Worm (Caenorhabditis elegans): ENCODE measurements around the gene gnrr-5.

DNA sequence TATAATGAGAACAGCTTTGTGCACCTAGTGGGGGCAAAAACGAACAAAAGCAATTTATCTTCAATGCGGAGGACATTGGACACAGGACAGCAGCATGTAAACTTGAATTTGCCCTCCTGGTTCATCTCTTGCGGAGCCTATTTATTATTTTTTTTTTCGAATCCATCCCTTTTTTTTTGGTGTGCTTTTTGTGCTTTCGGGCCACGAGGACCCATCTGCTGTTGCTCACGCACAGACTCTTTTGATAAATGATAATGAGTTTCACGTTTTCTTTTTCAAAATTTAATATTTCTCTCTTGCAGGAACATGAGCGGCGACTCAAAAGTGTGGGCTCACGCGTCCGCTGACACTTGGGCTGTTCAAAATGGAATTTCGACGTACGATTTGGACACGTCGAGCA, 42.6 kb upstream of the gnrr-5 start, which contains the start of gene unc-62:
- TF ChIP-seq attf-5 (GFP tag; optimal IDR thresholded peaks at IDR 0.05) (no peak), let-526 (GFP tag; IDR thresholded peaks at IDR 0.05) (no peak), tbx-9 (tag; optimal IDR thresholded peaks at IDR 0.05; ENCODE audit: borderline replicate concordance) (no peak), B0019.2 (GFP tag; conservative IDR thresholded peaks at IDR 0.05) (no peak)

Data from whole organism, young adult.